Fruit fly (Drosophila melanogaster) whole organism, adult: ENCODE measurements around the gene stai.
A peak's percentile ranks its signal among the peaks of the same experiment; 100 is the strongest.

Source experiments
- CG11617 ChIP-seq: fragments of 200-800 bp; sonication (Bioruptor generic); optimal IDR thresholded peaks from 2 replicates; lab custom pipeline; 2017; ENCODE audit warnings: mild to moderate bottlenecking, missing biosample characterization, missing genetic modification reagents, missing genetic modification characterization
- CG12768 ChIP-seq: fragments of 200-800 bp; sonication (Bioruptor generic); optimal IDR thresholded peaks from 2 replicates; lab custom pipeline; 2017; ENCODE audit warnings: missing biosample characterization, missing genetic modification characterization, mild to moderate bottlenecking, moderate library complexity, missing genetic modification reagents
- CG14711 ChIP-seq: fragments of 200-800 bp; sonication (Bioruptor generic); optimal IDR thresholded peaks from 2 replicates; lab custom pipeline; 2018; ENCODE audit warnings: missing biosample characterization, mild to moderate bottlenecking, missing genetic modification characterization, moderate library complexity
- CG1620 ChIP-seq: fragments of 200-800 bp; sonication (Bioruptor generic); optimal IDR thresholded peaks from 2 replicates; lab custom pipeline; 2016; ENCODE audit warnings: missing biosample characterization, missing genetic modification characterization
- CG33017 ChIP-seq: fragments of 200-800 bp; sonication (Bioruptor generic); optimal IDR thresholded peaks from 2 replicates; lab custom pipeline; 2018; ENCODE audit warnings: missing biosample characterization, mild to moderate bottlenecking, missing genetic modification characterization, moderate library complexity
- CG5204 ChIP-seq: fragments of 200-800 bp; sonication (Bioruptor generic); optimal IDR thresholded peaks from 2 replicates; lab custom pipeline; 2016; ENCODE audit warnings: missing biosample characterization, missing genetic modification characterization
- CG7045 ChIP-seq: fragments of 200-800 bp; sonication (Bioruptor generic); optimal IDR thresholded peaks from 2 replicates; lab custom pipeline; 2017; ENCODE audit warnings: missing biosample characterization, mild to moderate bottlenecking, missing genetic modification characterization
- CG7101 ChIP-seq: fragments of 200-800 bp; sonication (Bioruptor generic); optimal IDR thresholded peaks from 2 replicates; lab custom pipeline; 2018; ENCODE audit warnings: missing biosample characterization, mild to moderate bottlenecking, missing genetic modification characterization, moderate library complexity
- Clk ChIP-seq: fragments of 200-800 bp; sonication (Bioruptor generic); optimal IDR thresholded peaks from 2 replicates; lab custom pipeline; 2017; ENCODE audit warnings: missing biosample characterization, missing genetic modification characterization
- Crg-1 ChIP-seq: fragments of 200-800 bp; sonication (Bioruptor generic); optimal IDR thresholded peaks from 2 replicates; lab custom pipeline; 2016; ENCODE audit warnings: missing biosample characterization, missing genetic modification characterization
- Hr96 ChIP-seq: fragments of 200-800 bp; sonication (Bioruptor generic); optimal IDR thresholded peaks from 2 replicates; lab custom pipeline; 2016; ENCODE audit warnings: missing biosample characterization, missing genetic modification characterization
- Mnt ChIP-seq: fragments of 200-800 bp; sonication (Bioruptor generic); optimal IDR thresholded peaks from 2 replicates; lab custom pipeline; 2016; ENCODE audit warnings: missing biosample characterization, mild to moderate bottlenecking, missing genetic modification characterization
- bab1 ChIP-seq: fragments of 200-800 bp; sonication (Bioruptor generic); optimal IDR thresholded peaks from 3 replicates; lab custom pipeline; 2019; ENCODE audit warnings: missing biosample characterization, mild to moderate bottlenecking, missing genetic modification characterization, moderate library complexity
- cic ChIP-seq: fragments of 200-800 bp; sonication (Bioruptor generic); optimal IDR thresholded peaks from 2 replicates; lab custom pipeline; 2017; ENCODE audit warnings: missing biosample characterization, mild to moderate bottlenecking, missing genetic modification characterization, moderate library complexity
- cnc ChIP-seq, 2 experiments: fragments of >200 bp; optimal IDR thresholded peaks; 2 replicates each; lab custom pipeline; 2017
- kay ChIP-seq: fragments of 200-800 bp; sonication (Bioruptor generic); peaks from one replicate; lab custom pipeline; 2016; ENCODE audit warnings: missing biosample characterization, missing genetic modification characterization, borderline replicate concordance
- ovo ChIP-seq: fragments of 200-800 bp; sonication (Bioruptor generic); optimal IDR thresholded peaks from 2 replicates; lab custom pipeline; 2016; ENCODE audit warnings: missing biosample characterization, missing genetic modification characterization
- pad ChIP-seq: fragments of 200-800 bp; sonication (Bioruptor generic); optimal IDR thresholded peaks from 3 replicates; lab custom pipeline; 2017; ENCODE audit warnings: missing biosample characterization, missing genetic modification characterization, mild to moderate bottlenecking, moderate library complexity, missing genetic modification reagents
- tj ChIP-seq: fragments of 200-800 bp; sonication (Bioruptor generic); optimal IDR thresholded peaks from 3 replicates; lab custom pipeline; 2017; ENCODE audit warnings: missing biosample characterization, mild to moderate bottlenecking, missing genetic modification characterization, moderate library complexity
- toe ChIP-seq: fragments of 200-800 bp; sonication (Bioruptor generic); optimal IDR thresholded peaks from 2 replicates; lab custom pipeline; 2016; ENCODE audit warnings: missing biosample characterization, missing genetic modification characterization

Gene stai

DNA sequence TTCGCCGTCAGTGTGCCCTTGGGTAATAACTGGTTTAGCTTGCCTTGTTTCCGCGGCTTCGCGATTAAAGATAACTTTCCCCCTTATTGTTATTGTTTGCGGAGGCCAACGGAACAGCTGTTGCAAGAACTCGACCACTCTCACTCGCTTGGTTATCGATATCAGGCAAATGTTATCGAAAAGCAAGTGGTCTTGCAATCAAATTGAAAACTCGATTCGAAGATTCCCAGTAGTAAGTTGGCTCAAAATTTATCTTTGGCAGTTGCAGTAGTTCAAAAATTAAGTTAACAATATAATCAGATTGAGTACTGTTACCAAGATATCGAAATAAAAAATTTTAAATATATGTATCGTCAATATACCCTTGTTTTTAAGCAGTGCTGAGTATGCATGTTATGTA, 34.4 kb upstream of the stai start, which contains the start of the genes Fbw5 and CG9147:
Fbw5 (minus strand) TSS at position 131 of the 400 bp plus-strand sequence.
CG9147 (plus strand) TSS at position 175 of the 400 bp plus-strand sequence.
- TF ChIP-seq cnc (optimal IDR thresholded peaks at IDR 0.05; lab: Kevin White, UChicago) (no peak), cic (GFP tag; lab: Kevin White, UChicago) (peak; percentile 85), kay (GFP tag; lab: Kevin White, UChicago) (no peak), CG14711 (tag; lab: Kevin White, UChicago) (peak; percentile 98), CG7101 (tag; lab: Kevin White, UChicago) (peak; percentile 99), CG5204 (GFP tag; lab: Kevin White, UChicago) (no peak), Crg-1 (peak; percentile 95), Mnt (peak; percentile 78), pad (peak; percentile 88), CG1620 (GFP tag; lab: Kevin White, UChicago) (peak; percentile 71), Clk (GFP tag; lab: Kevin White, UChicago) (peak; percentile 67), toe (GFP tag; lab: Kevin White, UChicago) (peak; percentile 54), tj (GFP tag; lab: Kevin White, UChicago) (peak; percentile 88), ovo (GFP tag; lab: Kevin White, UChicago) (no peak), CG12768 (peak; percentile 97), Hr96 (GFP tag; lab: Kevin White, UChicago) (peak; percentile 87), CG7045 (peak; percentile 89), CG11617 (GFP tag; lab: Kevin White, UChicago) (peak; percentile 93), CG33017 (peak; percentile 99), bab1 (GFP tag; lab: Kevin White, UChicago) (peak; percentile 99)

DNA sequence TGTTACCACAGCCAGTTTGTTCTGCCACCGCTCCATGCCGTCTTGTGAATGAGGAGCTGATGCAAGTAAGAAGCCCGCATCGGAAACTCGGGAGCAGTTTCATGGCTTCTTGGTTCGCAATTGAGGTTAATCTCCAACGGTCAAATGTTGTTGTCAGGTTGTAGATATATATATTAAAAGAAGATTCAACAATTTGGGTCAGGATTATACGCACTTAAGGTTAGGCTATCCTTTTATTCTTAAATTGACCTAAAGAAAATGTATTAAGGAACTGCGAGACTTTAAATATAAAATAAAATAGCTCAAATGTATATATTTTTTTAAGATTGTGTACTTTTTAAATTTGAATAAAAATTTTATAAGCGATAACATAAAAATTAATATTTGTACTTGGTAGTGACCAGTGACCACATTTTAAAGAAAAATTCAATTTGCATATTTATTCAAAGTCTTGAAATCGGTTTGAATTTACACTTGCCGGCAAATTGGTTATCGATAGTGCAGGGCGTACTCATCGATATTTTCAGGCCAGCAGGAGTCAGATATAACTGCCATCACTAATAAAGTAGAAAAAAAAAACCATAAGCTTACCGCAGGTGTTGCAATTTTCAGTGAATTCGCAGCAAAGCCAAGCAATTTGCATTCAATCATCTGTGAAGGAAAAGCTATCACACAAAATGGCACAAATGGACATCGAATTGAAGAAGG, 31.5 kb upstream of the stai start, which contains the start of the genes CG9150 and Pfdn1:
CG9150 (minus strand) TSS at position 51 of the 708 bp plus-strand sequence.
Pfdn1 (plus strand) TSS at position 536 of the 708 bp plus-strand sequence.
- TF ChIP-seq tj (GFP tag; lab: Kevin White, UChicago) (peak; percentile 16), CG7101 (tag; lab: Kevin White, UChicago) (peak; percentile 22), bab1 (GFP tag; lab: Kevin White, UChicago) (peak; percentile 66), pad (no peak), Mnt (peak; percentile 66), CG33017 (no peak)

DNA sequence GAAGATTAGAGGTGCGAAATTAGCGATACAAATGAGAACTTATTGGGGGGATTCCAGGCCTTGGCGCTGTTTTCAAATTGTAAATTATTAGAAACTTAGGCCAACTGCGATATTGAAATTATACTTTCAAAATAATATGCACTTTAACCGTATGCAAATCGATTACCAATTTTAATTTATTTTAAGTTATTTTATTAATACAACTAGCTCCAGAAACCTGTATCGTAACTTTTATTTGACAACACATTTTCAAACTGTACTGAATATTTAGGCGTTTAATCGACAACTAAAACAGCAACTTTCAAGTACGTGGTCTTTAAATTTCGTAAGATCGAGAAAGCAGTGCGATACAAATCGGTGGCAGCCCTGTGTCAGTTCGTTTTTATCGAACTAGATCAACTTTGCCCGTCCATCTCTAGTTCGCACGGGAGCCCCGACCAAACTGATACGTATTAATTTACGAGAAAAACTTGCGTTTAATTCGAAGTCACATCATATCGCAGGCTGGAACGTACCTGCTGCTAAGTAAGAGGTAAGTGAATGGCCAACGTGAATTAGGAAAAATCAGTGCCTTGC, 29.4 kb upstream of the stai start, which contains the start of the genes CG9154 and Kr-h2:
CG9154 (minus strand) TSS at position 31 of the 576 bp plus-strand sequence.
Kr-h2 (plus strand) TSS at position 335 of the 576 bp plus-strand sequence.
- TF ChIP-seq Crg-1 (no peak), Clk (GFP tag; lab: Kevin White, UChicago) (peak; percentile 44), CG5204 (GFP tag; lab: Kevin White, UChicago) (no peak), cic (GFP tag; lab: Kevin White, UChicago) (peak; percentile 14), pad (peak; percentile 42), CG12768 (peak; percentile 60), CG7045 (peak; percentile 74), CG1620 (GFP tag; lab: Kevin White, UChicago) (peak; percentile 56), tj (GFP tag; lab: Kevin White, UChicago) (peak; percentile 39), kay (GFP tag; lab: Kevin White, UChicago) (no peak), ovo (GFP tag; lab: Kevin White, UChicago) (peak; percentile 35), bab1 (GFP tag; lab: Kevin White, UChicago) (peak; percentile 36), toe (GFP tag; lab: Kevin White, UChicago) (peak; percentile 85), Hr96 (GFP tag; lab: Kevin White, UChicago) (no peak), cnc (optimal IDR thresholded peaks at IDR 0.05; lab: Kevin White, UChicago) (no peak), Mnt (peak; percentile 64), CG33017 (peak; percentile 53), CG11617 (GFP tag; lab: Kevin White, UChicago) (peak; percentile 82), CG14711 (tag; lab: Kevin White, UChicago) (peak; percentile 70), CG7101 (tag; lab: Kevin White, UChicago) (peak; percentile 68)

DNA sequence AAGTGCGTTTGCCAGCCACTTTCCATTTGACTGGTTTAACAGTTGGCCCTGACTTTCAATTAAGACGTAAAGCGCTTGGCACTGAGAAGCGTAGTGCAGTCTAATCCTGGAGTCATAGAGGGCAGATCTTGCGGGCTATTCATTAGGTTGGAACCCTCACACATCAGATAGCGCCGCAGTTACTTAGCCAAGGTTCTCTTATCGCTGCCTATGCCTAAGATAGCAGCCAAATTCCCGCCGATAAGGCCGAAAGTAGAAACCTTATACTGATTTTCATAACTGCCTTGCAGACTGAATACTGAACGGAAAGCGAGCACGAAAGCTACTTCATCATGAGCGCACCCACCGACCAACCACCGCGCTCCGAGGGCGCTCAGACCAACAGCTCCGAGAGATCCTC, 28.1 kb upstream of the stai start:
- TF ChIP-seq ovo (GFP tag; lab: Kevin White, UChicago), result no peak
- TF ChIP-seq CG11617 (GFP tag; lab: Kevin White, UChicago), result no peak
- no peak for TF ChIP-seq toe (GFP tag; lab: Kevin White, UChicago)
- TF ChIP-seq tj (GFP tag; lab: Kevin White, UChicago), result no peak
- no peak for TF ChIP-seq bab1 (GFP tag; lab: Kevin White, UChicago)
- no peak for TF ChIP-seq Mnt
- no peak for TF ChIP-seq pad
- TF ChIP-seq CG7045, result no peak
- no peak for TF ChIP-seq CG14711 (tag; lab: Kevin White, UChicago)
- no peak for TF ChIP-seq CG1620 (GFP tag; lab: Kevin White, UChicago)

DNA sequence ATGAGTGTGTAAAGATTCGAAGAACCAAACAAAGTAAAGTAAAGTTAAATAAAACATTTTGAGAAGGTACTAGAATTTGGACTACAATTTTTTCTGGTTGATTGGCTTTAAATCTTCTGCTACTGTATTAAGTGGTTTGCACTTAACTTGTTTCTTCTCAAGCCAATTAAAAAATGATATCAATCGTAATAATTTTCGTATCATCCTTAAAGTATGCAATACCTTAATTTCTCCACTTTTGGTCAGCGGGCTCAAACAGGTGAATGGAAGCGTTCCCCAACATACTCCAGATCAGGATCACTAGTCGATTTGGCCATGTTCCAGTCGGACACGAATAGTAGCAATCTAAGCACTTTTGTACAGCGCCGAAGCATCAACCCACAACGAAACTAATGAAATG, 26.3 kb upstream of the stai start:
- TF ChIP-seq kay (GFP tag; lab: Kevin White, UChicago) (no peak), ovo (GFP tag; lab: Kevin White, UChicago) (no peak), CG7045 (no peak), Mnt (no peak), CG33017 (no peak), pad (no peak), CG7101 (tag; lab: Kevin White, UChicago) (no peak)

DNA sequence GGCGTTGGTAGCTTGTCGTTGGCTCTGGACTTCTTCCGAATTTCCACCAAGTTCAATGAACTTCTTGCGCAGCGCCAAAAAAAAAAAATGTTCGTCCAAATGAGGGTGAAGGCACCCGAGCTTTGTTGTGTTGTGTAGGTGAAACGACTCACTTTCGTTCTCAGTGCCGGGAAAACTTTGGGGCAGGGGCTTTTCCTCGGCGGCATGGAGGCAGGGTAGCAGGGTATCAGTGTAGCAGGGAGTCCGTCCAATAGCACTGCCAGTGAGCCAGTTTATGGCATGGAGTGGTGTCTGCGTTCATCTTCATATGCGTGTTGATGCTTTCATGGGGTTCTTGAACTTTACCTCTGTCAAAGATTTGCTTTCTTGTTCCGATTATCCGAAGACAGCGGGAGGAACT, 25.9 kb upstream of the stai start:
- TF ChIP-seq CG33017 (no peak), CG12768 (no peak), CG14711 (tag; lab: Kevin White, UChicago) (no peak), tj (GFP tag; lab: Kevin White, UChicago) (no peak), Clk (GFP tag; lab: Kevin White, UChicago) (no peak)
